Fruit fly (Drosophila melanogaster): Measurements from ENCODE around the gene ATP8B.

Gene ATP8B

DNA sequence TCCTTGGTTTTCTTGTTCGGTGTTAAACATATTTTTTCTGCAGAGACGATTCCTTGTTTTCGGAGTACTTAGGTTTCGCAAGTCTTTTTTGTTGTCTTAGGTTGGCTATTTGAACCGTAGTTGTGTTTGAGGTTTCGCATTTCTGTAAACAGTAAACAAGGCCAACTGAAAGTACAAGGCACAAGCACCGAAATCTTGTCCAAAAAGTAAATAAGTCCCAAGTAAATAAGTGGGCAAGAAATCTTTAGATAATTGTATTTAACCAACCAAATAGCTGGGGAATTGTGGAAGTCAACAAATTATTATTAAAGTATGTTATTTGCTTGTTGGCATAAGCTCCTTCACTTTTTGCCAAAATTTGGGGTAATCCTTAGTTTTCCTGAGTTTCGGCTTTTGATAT lies 23.3 kb upstream of the ATP8B start:
- no peak for TF ChIP-seq Dif (GFP tag; optimal IDR thresholded peaks at IDR 0.05; ENCODE audit: partially characterized antibody)
- TF ChIP-seq Myc (optimal IDR thresholded peaks at IDR 0.05), result no peak
- no peak for TF ChIP-seq jim (GFP tag; optimal IDR thresholded peaks at IDR 0.05)
- no peak for TF ChIP-seq brk (GFP tag; optimal IDR thresholded peaks at IDR 0.05)
- TF ChIP-seq dsf (GFP tag; optimal IDR thresholded peaks at IDR 0.05; ENCODE audit: borderline replicate concordance), result no peak
- TF ChIP-seq Abd-B (GFP tag; optimal IDR thresholded peaks at IDR 0.05), result no peak
- no peak for TF ChIP-seq usp (GFP tag; optimal IDR thresholded peaks at IDR 0.05)
- TF ChIP-seq foxo (GFP tag; optimal IDR thresholded peaks at IDR 0.05), result no peak
- no peak for TF ChIP-seq CrebA (GFP tag; optimal IDR thresholded peaks at IDR 0.05; ENCODE audit: borderline replicate concordance)

DNA sequence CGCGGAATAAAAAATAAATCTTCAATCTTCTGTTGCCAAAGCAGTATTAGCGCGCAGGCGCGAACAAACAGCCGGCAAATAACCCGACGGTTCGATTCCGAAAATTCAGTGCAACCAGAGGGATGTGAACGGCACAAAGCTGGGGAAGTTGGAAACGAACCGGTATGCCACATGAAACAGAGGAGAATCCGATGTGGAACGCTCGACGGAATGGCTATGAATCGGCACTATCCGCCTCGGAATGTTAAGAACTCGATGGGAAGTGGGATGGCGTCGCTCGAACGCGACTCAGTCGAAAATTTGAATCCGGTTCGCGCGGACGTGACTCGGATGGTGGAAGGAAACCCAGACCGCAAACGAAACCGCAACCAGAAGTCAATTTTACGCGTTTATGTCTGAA lies 4.2 kb upstream of the ATP8B start, which contains the start of gene dpr17:
Gene dpr17 (plus strand): TSS at position 289 of the 400 bp plus-strand sequence.
- no peak for TF ChIP-seq woc (GFP tag; optimal IDR thresholded peaks at IDR 0.05)
- peak; percentile 59 for TF ChIP-seq Dif (GFP tag; optimal IDR thresholded peaks at IDR 0.05; ENCODE audit: partially characterized antibody)
- TF ChIP-seq dsf (GFP tag; optimal IDR thresholded peaks at IDR 0.05; ENCODE audit: borderline replicate concordance), result no peak
- TF ChIP-seq fru (GFP tag; optimal IDR thresholded peaks at IDR 0.05), result no peak
- TF ChIP-seq OdsH (GFP tag; optimal IDR thresholded peaks at IDR 0.05), result no peak
- TF ChIP-seq foxo (GFP tag; optimal IDR thresholded peaks at IDR 0.05), result no peak
- TF ChIP-seq CG32264 (GFP tag; optimal IDR thresholded peaks at IDR 0.05), result no peak

DNA sequence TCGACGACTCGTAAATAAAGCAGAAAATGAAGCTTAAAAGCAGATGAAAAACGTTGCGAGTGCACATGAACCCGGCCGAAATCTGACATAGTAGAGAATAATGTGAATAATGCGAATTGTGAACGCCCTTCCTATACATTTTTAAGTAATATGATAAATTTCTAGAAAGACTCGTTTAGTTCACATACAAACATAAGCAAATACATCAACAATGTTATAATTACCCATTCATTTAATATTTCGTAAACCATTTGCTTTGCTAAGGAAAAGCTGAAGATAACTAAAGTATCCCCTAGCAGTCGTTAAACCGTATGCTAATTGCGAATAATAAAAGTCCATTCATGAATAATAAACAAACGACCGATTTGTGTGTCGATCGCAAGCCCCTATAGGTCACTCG lies 6.9 kb downstream of the ATP8B start:
- TF ChIP-seq Dfd (GFP tag; optimal IDR thresholded peaks at IDR 0.05), result no peak
- TF ChIP-seq Hr83 (GFP tag; optimal IDR thresholded peaks at IDR 0.05; ENCODE audit: poor library complexity, severe bottlenecking), result no peak
- no peak for TF ChIP-seq Dif (GFP tag; optimal IDR thresholded peaks at IDR 0.05; ENCODE audit: partially characterized antibody)
- TF ChIP-seq Abd-B (GFP tag; optimal IDR thresholded peaks at IDR 0.05), result no peak
- TF ChIP-seq Jra (GFP tag; optimal IDR thresholded peaks at IDR 0.05), result no peak
- TF ChIP-seq dl (GFP tag; optimal IDR thresholded peaks at IDR 0.05; ENCODE audit: insufficient read depth in 1 of 2, partially characterized antibody in 2 of 2), result no peak
- TF ChIP-seq N (GFP tag; optimal IDR thresholded peaks at IDR 0.05), result no peak
- TF ChIP-seq woc (GFP tag; optimal IDR thresholded peaks at IDR 0.05), result no peak
- TF ChIP-seq Myc (optimal IDR thresholded peaks at IDR 0.05), result no peak
- TF ChIP-seq usp (GFP tag; optimal IDR thresholded peaks at IDR 0.05), result no peak
- TF ChIP-seq tai (GFP tag; optimal IDR thresholded peaks at IDR 0.05), result no peak
- peak; percentile 50 for TF ChIP-seq fru (GFP tag; optimal IDR thresholded peaks at IDR 0.05)
- no peak for TF ChIP-seq pan (optimal IDR thresholded peaks at IDR 0.05)
- no peak for TF ChIP-seq CG9705 (GFP tag; optimal IDR thresholded peaks at IDR 0.05)
- TF ChIP-seq Sp1 (GFP tag; optimal IDR thresholded peaks at IDR 0.05), result no peak
- no peak for TF ChIP-seq brk (GFP tag; optimal IDR thresholded peaks at IDR 0.05)
- peak; percentile 54 for TF ChIP-seq OdsH (GFP tag; optimal IDR thresholded peaks at IDR 0.05)
- no peak for TF ChIP-seq dsf (GFP tag; optimal IDR thresholded peaks at IDR 0.05; ENCODE audit: borderline replicate concordance)
- TF ChIP-seq Hr78 (GFP tag; optimal IDR thresholded peaks at IDR 0.05), result no peak
- no peak for TF ChIP-seq sage (GFP tag; optimal IDR thresholded peaks at IDR 0.05)
- TF ChIP-seq h (GFP tag; optimal IDR thresholded peaks at IDR 0.05), result peak; percentile 45
- no peak for TF ChIP-seq sv (GFP tag; optimal IDR thresholded peaks at IDR 0.05)
- peak; percentile 41 for TF ChIP-seq psq (GFP tag; optimal IDR thresholded peaks at IDR 0.05)
- peak in 1 of 2 experiments; percentile 47 for TF ChIP-seq foxo (GFP tag; optimal IDR thresholded peaks at IDR 0.05)
- no peak for TF ChIP-seq jim (GFP tag; optimal IDR thresholded peaks at IDR 0.05)
- TF ChIP-seq HLH106 (tag; optimal IDR thresholded peaks at IDR 0.05), result peak; percentile 37
- no peak for TF ChIP-seq Mio (GFP tag; optimal IDR thresholded peaks at IDR 0.05)
- no peak for TF ChIP-seq CrebA (GFP tag; optimal IDR thresholded peaks at IDR 0.05; ENCODE audit: borderline replicate concordance)
- peak; percentile 45 for TF ChIP-seq ey (GFP tag; optimal IDR thresholded peaks at IDR 0.05)
- TF ChIP-seq dmrt93B (GFP tag; optimal IDR thresholded peaks at IDR 0.05), result peak; percentile 9
- no peak for TF ChIP-seq Vsx2 (GFP tag; optimal IDR thresholded peaks at IDR 0.05; ENCODE audit: partially characterized antibody)
- peak; percentile 40 for TF ChIP-seq rgr (GFP tag; optimal IDR thresholded peaks at IDR 0.05)
- no peak for TF ChIP-seq CG32264 (GFP tag; optimal IDR thresholded peaks at IDR 0.05)
- peak; percentile 6 for TF ChIP-seq br (GFP tag; optimal IDR thresholded peaks at IDR 0.05)
- no peak for TF ChIP-seq lola (GFP tag; optimal IDR thresholded peaks at IDR 0.05)
- no peak for TF ChIP-seq GATAd (GFP tag; optimal IDR thresholded peaks at IDR 0.05)
- no peak for TF ChIP-seq Hnf4 (GFP tag; optimal IDR thresholded peaks at IDR 0.05)
- TF ChIP-seq Rel (GFP tag; optimal IDR thresholded peaks at IDR 0.05), result no peak
- no peak for TF ChIP-seq Rel (tag; optimal IDR thresholded peaks at IDR 0.05)

Data from whole organism, wandering third instar larva.